Fruit fly (Drosophila melanogaster) whole organism, adult: Measurements from ENCODE around the gene Rlip.

Experiments used
- Clk ChIP-seq: fragments of 200-800 bp; sonication (Bioruptor generic); optimal IDR thresholded peaks from 2 replicates; lab custom pipeline; 2017; ENCODE audit warnings: missing biosample characterization, missing genetic modification characterization
- Hr96 ChIP-seq: fragments of 200-800 bp; sonication (Bioruptor generic); optimal IDR thresholded peaks from 2 replicates; lab custom pipeline; 2016; ENCODE audit warnings: missing biosample characterization, missing genetic modification characterization
- cnc ChIP-seq, 2 experiments: fragments of >200 bp; optimal IDR thresholded peaks; 2 replicates each; lab custom pipeline; 2017
- kay ChIP-seq: fragments of 200-800 bp; sonication (Bioruptor generic); peaks from one replicate; lab custom pipeline; 2016; ENCODE audit warnings: missing biosample characterization, missing genetic modification characterization, borderline replicate concordance

- TF ChIP-seq cnc (optimal IDR thresholded peaks at IDR 0.05; lab: Kevin White, UChicago) (no peak), Hr96 (GFP tag; lab: Kevin White, UChicago) (no peak), kay (GFP tag; lab: Kevin White, UChicago) (no peak), Clk (GFP tag; lab: Kevin White, UChicago) (no peak)
Measured at dm6 chr3R:21057519-21057918, 40.0 kb downstream of the Rlip start.
